Worm (Caenorhabditis elegans): ENCODE data around the gene Y55B1AR.2.

The Y55B1AR.2 gene

ce11 chrIII:563755-564154 lies 34.8 kb downstream of the Y55B1AR.2 start:
- TF ChIP-seq dpl-1 (GFP tag; optimal IDR thresholded peaks at IDR 0.05), result peak in 1 of 3 experiments; percentile 5
- TF ChIP-seq blmp-1 (tag; optimal IDR thresholded peaks at IDR 0.05), result peak; percentile 86
- peak; percentile 23 for TF ChIP-seq snu-23 (GFP tag; optimal IDR thresholded peaks at IDR 0.05)
- no peak for TF ChIP-seq C34B4.2 (tag; optimal IDR thresholded peaks at IDR 0.05)
- peak; percentile 27 for TF ChIP-seq nhr-90 (tag; optimal IDR thresholded peaks at IDR 0.05; ENCODE audit: poor library complexity)
- TF ChIP-seq unc-98 (GFP tag; IDR thresholded peaks at IDR 0.05), result no peak
- TF ChIP-seq lin-14 (GFP tag; optimal IDR thresholded peaks at IDR 0.05), result peak; percentile 71
- no peak for TF ChIP-seq jun-1 (tag; optimal IDR thresholded peaks at IDR 0.05)

- TF ChIP-seq ets-5 (GFP tag; IDR thresholded peaks at IDR 0.05), result no peak
- TF ChIP-seq hlh-4 (tag; optimal IDR thresholded peaks at IDR 0.05), result no peak
- TF ChIP-seq rnt-1 (tag; optimal IDR thresholded peaks at IDR 0.05), result no peak
- no peak for TF ChIP-seq C04F5.9 (tag; optimal IDR thresholded peaks at IDR 0.05)
- no peak for TF ChIP-seq dsc-1 (tag; optimal IDR thresholded peaks at IDR 0.05)
- TF ChIP-seq fkh-8 (tag; optimal IDR thresholded peaks at IDR 0.05), result no peak
- no peak for TF ChIP-seq efl-3 (GFP tag; optimal IDR thresholded peaks at IDR 0.05)
- TF ChIP-seq lir-3 (tag; optimal IDR thresholded peaks at IDR 0.05; ENCODE audit: poor library complexity), result no peak
- no peak for TF ChIP-seq lin-39 (tag; optimal IDR thresholded peaks at IDR 0.05)
- peak; percentile 12 to 52 for TF ChIP-seq lin-35 (GFP tag; optimal IDR thresholded peaks at IDR 0.05)
- peak in 1 of 3 experiments; percentile 24 for TF ChIP-seq ceh-82 (tag; optimal IDR thresholded peaks at IDR 0.05)
- no peak for TF ChIP-seq nhr-76 (tag; optimal IDR thresholded peaks at IDR 0.05)
- TF ChIP-seq F16B12.6 (tag; optimal IDR thresholded peaks at IDR 0.05), result no peak
- TF ChIP-seq nhr-20 (tag; optimal IDR thresholded peaks at IDR 0.05), result peak; percentile 63
- TF ChIP-seq lsy-2 (tag; optimal IDR thresholded peaks at IDR 0.05), result peak in 1 of 2 experiments; percentile 27
- TF ChIP-seq nhr-12 (tag; optimal IDR thresholded peaks at IDR 0.05), result no peak
- TF ChIP-seq egl-27 (tag; optimal IDR thresholded peaks at IDR 0.05), result no peak
- no peak for TF ChIP-seq tbx-2 (tag; optimal IDR thresholded peaks at IDR 0.05)
- TF ChIP-seq ztf-4 (tag; optimal IDR thresholded peaks at IDR 0.05), result no peak
- TF ChIP-seq unc-130 (tag; optimal IDR thresholded peaks at IDR 0.05), result no peak
- no peak for TF ChIP-seq Y116A8C.19 (tag; optimal IDR thresholded peaks at IDR 0.05; ENCODE audit: borderline replicate concordance)
- no peak for TF ChIP-seq ama-1 (optimal IDR thresholded peaks at IDR 0.05)
- TF ChIP-seq zip-4 (GFP tag; optimal IDR thresholded peaks at IDR 0.05), result no peak
- no peak for TF ChIP-seq ces-1 (GFP tag; optimal IDR thresholded peaks at IDR 0.05)
- TF ChIP-seq vab-15 (tag; optimal IDR thresholded peaks at IDR 0.05), result no peak
- TF ChIP-seq xbp-1 (tag; optimal IDR thresholded peaks at IDR 0.05), result no peak
- TF ChIP-seq hpl-2 (GFP tag; optimal IDR thresholded peaks at IDR 0.05), result no peak
- TF ChIP-seq lin-13 (GFP tag; optimal IDR thresholded peaks at IDR 0.05), result no peak
- TF ChIP-seq elt-2 (tag; optimal IDR thresholded peaks at IDR 0.05), result peak; percentile 65
- no peak for TF ChIP-seq fkh-4 (tag; optimal IDR thresholded peaks at IDR 0.05; ENCODE audit: borderline replicate concordance)
- TF ChIP-seq dpl-1 (GFP tag; optimal IDR thresholded peaks at IDR 0.05), result peak in 1 of 3 experiments; percentile 12
- TF ChIP-seq unc-98 (GFP tag; IDR thresholded peaks at IDR 0.05), result no peak
- no peak for TF ChIP-seq sox-4 (tag; optimal IDR thresholded peaks at IDR 0.05)
- TF ChIP-seq hlh-17 (GFP tag; optimal IDR thresholded peaks at IDR 0.05; ENCODE audit: borderline replicate concordance), result no peak
- no peak for TF ChIP-seq pag-3 (tag; optimal IDR thresholded peaks at IDR 0.05; ENCODE audit: borderline replicate concordance, insufficient read depth)
- no peak for TF ChIP-seq snpc-4 (tag; optimal IDR thresholded peaks at IDR 0.05)
- TF ChIP-seq unc-30 (tag; optimal IDR thresholded peaks at IDR 0.05), result no peak
- TF ChIP-seq snu-23 (GFP tag; optimal IDR thresholded peaks at IDR 0.05), result peak; percentile 70
- no peak for TF ChIP-seq ztf-11 (tag; optimal IDR thresholded peaks at IDR 0.05)
- no peak for TF ChIP-seq ceh-63 (GFP tag; optimal IDR thresholded peaks at IDR 0.05)
- no peak for TF ChIP-seq sptf-1 (tag; optimal IDR thresholded peaks at IDR 0.05)
- no peak for TF ChIP-seq nhr-77 (tag; optimal IDR thresholded peaks at IDR 0.05)
- no peak for TF ChIP-seq lin-15B (tag; optimal IDR thresholded peaks at IDR 0.05)
- TF ChIP-seq nhr-85 (tag), result peak; percentile 94
- no peak for TF ChIP-seq irx-1 (tag; optimal IDR thresholded peaks at IDR 0.05)
- peak; percentile 39 for TF ChIP-seq jun-1 (tag; optimal IDR thresholded peaks at IDR 0.05)
- TF ChIP-seq pax-3 (tag; optimal IDR thresholded peaks at IDR 0.05), result no peak
Measured at ce11 chrIII:558832-559231, 39.8 kb downstream of the Y55B1AR.2 start.

Measured in whole organism, L1 larva.